Worm (Caenorhabditis elegans) whole organism, L3 larva: ENCODE results near the gene T25B6.4.

Experiments used
- ama-1 ChIP-seq: fragments of 150-350 bp; optimal IDR thresholded peaks from 2 replicates; lab custom pipeline; 2018
- ceh-16 ChIP-seq: sonication (generic microtip); optimal IDR thresholded peaks from 2 replicates; lab custom pipeline; 2017; ENCODE audit warnings: missing biosample characterization, missing genetic modification characterization
- lin-39 ChIP-seq: fragments of 150-350 bp; optimal IDR thresholded peaks from 2 replicates; lab custom pipeline; 2018; ENCODE audit warnings: missing biosample characterization, missing genetic modification reagents, missing genetic modification characterization
- nfya-1 ChIP-seq: sonication (generic microtip); optimal IDR thresholded peaks from 2 replicates; lab custom pipeline; 2017; ENCODE audit warnings: missing genetic modification characterization, mild to moderate bottlenecking, missing compliant biosample characterization, antibody characterized with exemption, moderate library complexity; ENCODE audit not compliant: insufficient read depth
- nhr-11 ChIP-seq: fragments of 150-350 bp; optimal IDR thresholded peaks from 2 replicates; lab custom pipeline; 2014; ENCODE audit warnings: missing biosample characterization, missing genetic modification characterization
- nhr-43 ChIP-seq: sonication (generic microtip); optimal IDR thresholded peaks from 2 replicates; lab custom pipeline; 2016; ENCODE audit warnings: mild to moderate bottlenecking, missing genetic modification characterization, missing compliant biosample characterization; ENCODE audit not compliant: poor library complexity, severe bottlenecking
- pha-4 ChIP-seq: fragments of 150-350 bp; optimal IDR thresholded peaks from 2 replicates; lab custom pipeline; 2014; ENCODE audit warnings: missing biosample characterization, missing genetic modification reagents, missing genetic modification characterization
- snpc-4 ChIP-seq: fragments of 150-350 bp; optimal IDR thresholded peaks from 2 replicates; lab custom pipeline; 2014; ENCODE audit warnings: missing biosample characterization, missing genetic modification characterization
- unc-62 ChIP-seq: fragments of 150-350 bp; sonication (generic microtip); optimal IDR thresholded peaks from 4 replicates; lab custom pipeline; 2014; ENCODE audit warnings: missing biosample characterization, missing genetic modification reagents, missing genetic modification characterization

DNA sequence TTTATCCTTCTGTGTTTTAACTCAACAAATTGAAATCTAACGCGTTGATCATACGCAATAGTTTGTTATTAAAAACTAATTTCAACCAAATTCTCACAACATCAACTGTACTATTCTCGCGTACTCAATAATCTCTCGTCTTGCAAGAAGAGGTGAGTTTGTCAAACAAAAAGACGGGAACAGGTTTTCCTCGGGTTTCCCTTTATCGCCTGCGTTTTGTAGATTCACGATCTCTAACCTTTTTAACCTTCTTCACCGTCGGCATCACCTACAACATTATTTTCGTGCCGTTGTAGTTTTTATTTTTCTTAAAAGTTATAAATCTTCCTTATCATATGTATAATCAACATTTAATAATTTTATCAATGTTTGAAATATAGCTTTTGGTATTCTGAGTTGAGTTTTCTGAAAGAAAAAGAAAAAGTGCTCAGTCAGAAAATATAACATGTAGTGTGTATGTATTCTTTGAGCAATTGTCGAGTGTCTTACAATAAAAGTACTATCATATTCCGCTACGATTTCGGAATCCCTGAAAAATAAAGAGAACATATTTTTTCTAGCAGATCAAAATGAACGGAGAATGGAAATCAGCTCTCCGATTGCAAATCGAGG, 13.5 kb downstream of the T25B6.4 start, which contains the start of gene snf-12:
- no peak for TF ChIP-seq snpc-4 (tag; lab: Kevin White, UChicago)
- no peak for TF ChIP-seq nhr-43
- no peak for TF ChIP-seq lin-39
- TF ChIP-seq ama-1 (lab: Kevin White, UChicago) = no peak
- TF ChIP-seq nfya-1 = no peak
- no peak for TF ChIP-seq pha-4 (tag; lab: Kevin White, UChicago)
- TF ChIP-seq ceh-16 (tag; lab: Kevin White, UChicago) = no peak
- no peak for TF ChIP-seq unc-62 (GFP tag; lab: Kevin White, UChicago)
- no peak for TF ChIP-seq nhr-11 (tag; lab: Kevin White, UChicago)
